Worm (Caenorhabditis elegans) whole organism, L3 larva: ENCODE measurements around the gene F13A7.7.

Experiments used
- R02D3.7 ChIP-seq: fragments of 150-350 bp; optimal IDR thresholded peaks from 2 replicates; lab custom pipeline; 2014; ENCODE audit warnings: missing biosample characterization, missing genetic modification characterization
- ZK546.5 ChIP-seq: sonication (generic microtip); optimal IDR thresholded peaks from 2 replicates; lab custom pipeline; 2017; ENCODE audit warnings: missing biosample characterization, missing genetic modification characterization
- aly-2 ChIP-seq: fragments of 150-350 bp; optimal IDR thresholded peaks from 2 replicates; lab custom pipeline; 2014; ENCODE audit warnings: missing biosample characterization, missing genetic modification characterization
- ama-1 ChIP-seq: fragments of 150-350 bp; optimal IDR thresholded peaks from 2 replicates; lab custom pipeline; 2018
- ceh-16 ChIP-seq: sonication (generic microtip); optimal IDR thresholded peaks from 2 replicates; lab custom pipeline; 2017; ENCODE audit warnings: missing biosample characterization, missing genetic modification characterization
- ceh-28 ChIP-seq: fragments of 150-350 bp; optimal IDR thresholded peaks from 2 replicates; lab custom pipeline; 2014; ENCODE audit warnings: missing biosample characterization, missing genetic modification reagents, missing genetic modification characterization
- ceh-82 ChIP-seq: fragments of 150-350 bp; optimal IDR thresholded peaks from 2 replicates; lab custom pipeline; 2014; ENCODE audit warnings: missing biosample characterization, missing genetic modification characterization
- ceh-9 ChIP-seq: sonication (generic microtip); optimal IDR thresholded peaks from 2 replicates; lab custom pipeline; 2018; ENCODE audit warnings: missing biosample characterization, missing genetic modification characterization
- daf-12 ChIP-seq: fragments of 150-350 bp; optimal IDR thresholded peaks from 2 replicates; lab custom pipeline; 2014; ENCODE audit warnings: missing biosample characterization, missing genetic modification reagents, missing genetic modification characterization
- egl-27 ChIP-seq: sonication (generic microtip); optimal IDR thresholded peaks from 4 replicates; lab custom pipeline; 2017; ENCODE audit warnings: missing biosample characterization, missing genetic modification reagents, missing genetic modification characterization
- egl-5 ChIP-seq: fragments of 150-350 bp; optimal IDR thresholded peaks from 2 replicates; lab custom pipeline; 2017; ENCODE audit warnings: missing biosample characterization, missing genetic modification reagents, missing genetic modification characterization, inconsistent platforms
- elt-1 ChIP-seq: fragments of 150-350 bp; optimal IDR thresholded peaks from 2 replicates; lab custom pipeline; 2014; ENCODE audit warnings: missing biosample characterization, missing genetic modification characterization
- elt-2 ChIP-seq: sonication (generic microtip); optimal IDR thresholded peaks from 2 replicates; lab custom pipeline; 2016; ENCODE audit warnings: missing genetic modification reagents, mild to moderate bottlenecking, missing genetic modification characterization, missing compliant biosample characterization
- elt-3 ChIP-seq, 3 experiments: fragments of 150-350 bp in 1 of 3; sonication (generic microtip) in 2 of 3; optimal IDR thresholded peaks; 2 replicates in 2 of 3; 4 replicates in 1 of 3; lab custom pipeline; 2014 to 2017; ENCODE audit warnings: missing biosample characterization in 3 of 3, missing genetic modification characterization in 3 of 3
- eor-1 ChIP-seq, 2 experiments: fragments of 150-350 bp; optimal IDR thresholded peaks; 2 replicates each; lab custom pipeline; 2014 to 2018; ENCODE audit warnings: missing biosample characterization in 2 of 2, missing genetic modification characterization in 2 of 2
- fkh-10 ChIP-seq: sonication (generic microtip); optimal IDR thresholded peaks from 2 replicates; lab custom pipeline; 2017; ENCODE audit warnings: missing biosample characterization, missing genetic modification reagents, missing genetic modification characterization
- fkh-2 ChIP-seq: fragments of 150-350 bp; optimal IDR thresholded peaks from 2 replicates; lab custom pipeline; 2014; ENCODE audit warnings: missing biosample characterization, missing genetic modification reagents, missing genetic modification characterization
- fos-1 ChIP-seq: fragments of 150-350 bp; optimal IDR thresholded peaks from 2 replicates; lab custom pipeline; 2014; ENCODE audit warnings: missing biosample characterization, missing genetic modification characterization
- hmg-11 ChIP-seq: sonication (generic microtip); optimal IDR thresholded peaks from 2 replicates; lab custom pipeline; 2016; ENCODE audit warnings: missing genetic modification characterization, missing compliant biosample characterization
- jun-1 ChIP-seq: fragments of 150-350 bp; optimal IDR thresholded peaks from 2 replicates; lab custom pipeline; 2014; ENCODE audit warnings: missing biosample characterization, missing genetic modification reagents, missing genetic modification characterization
- lin-15B ChIP-seq: fragments of 150-350 bp; optimal IDR thresholded peaks from 2 replicates; lab custom pipeline; 2014; ENCODE audit warnings: missing biosample characterization, missing genetic modification characterization
- lin-39 ChIP-seq: fragments of 150-350 bp; optimal IDR thresholded peaks from 2 replicates; lab custom pipeline; 2018; ENCODE audit warnings: missing biosample characterization, missing genetic modification reagents, missing genetic modification characterization
- lsy-12 ChIP-seq: sonication (generic microtip); optimal IDR thresholded peaks from 2 replicates; lab custom pipeline; 2016; ENCODE audit warnings: mild to moderate bottlenecking, missing genetic modification characterization, missing compliant biosample characterization
- mdl-1 ChIP-seq: fragments of 150-350 bp; optimal IDR thresholded peaks from 2 replicates; lab custom pipeline; 2014; ENCODE audit warnings: missing biosample characterization, missing genetic modification characterization
- mml-1 ChIP-seq: fragments of 150-350 bp; sonication (generic microtip); optimal IDR thresholded peaks from 3 replicates; lab custom pipeline; 2014; ENCODE audit warnings: missing biosample characterization, missing genetic modification characterization
- nfya-1 ChIP-seq: sonication (generic microtip); optimal IDR thresholded peaks from 2 replicates; lab custom pipeline; 2017; ENCODE audit warnings: missing genetic modification characterization, mild to moderate bottlenecking, missing compliant biosample characterization, antibody characterized with exemption, moderate library complexity; ENCODE audit not compliant: insufficient read depth
- nhr-11 ChIP-seq: fragments of 150-350 bp; optimal IDR thresholded peaks from 2 replicates; lab custom pipeline; 2014; ENCODE audit warnings: missing biosample characterization, missing genetic modification characterization
- nhr-12 ChIP-seq: fragments of 150-350 bp; optimal IDR thresholded peaks from 2 replicates; lab custom pipeline; 2014; ENCODE audit warnings: missing biosample characterization, missing genetic modification characterization
- nhr-23 ChIP-seq: fragments of 150-350 bp; optimal IDR thresholded peaks from 2 replicates; lab custom pipeline; 2014; ENCODE audit warnings: missing biosample characterization, missing genetic modification reagents, missing genetic modification characterization
- nhr-237 ChIP-seq: fragments of 150-350 bp; optimal IDR thresholded peaks from 2 replicates; lab custom pipeline; 2014; ENCODE audit warnings: missing biosample characterization, missing genetic modification characterization
- nhr-25 ChIP-seq: sonication (generic microtip); optimal IDR thresholded peaks from 2 replicates; lab custom pipeline; 2017; ENCODE audit warnings: missing biosample characterization, missing genetic modification characterization
- nhr-28 ChIP-seq: fragments of 150-350 bp; optimal IDR thresholded peaks from 2 replicates; lab custom pipeline; 2014; ENCODE audit warnings: missing biosample characterization, missing genetic modification characterization
- nhr-43 ChIP-seq: sonication (generic microtip); optimal IDR thresholded peaks from 2 replicates; lab custom pipeline; 2016; ENCODE audit warnings: mild to moderate bottlenecking, missing genetic modification characterization, missing compliant biosample characterization; ENCODE audit not compliant: poor library complexity, severe bottlenecking
- nhr-67 ChIP-seq: fragments of 150-350 bp; optimal IDR thresholded peaks from 2 replicates; lab custom pipeline; 2014; ENCODE audit warnings: missing biosample characterization, missing genetic modification characterization
- nhr-76 ChIP-seq: fragments of 150-350 bp; sonication (generic microtip); optimal IDR thresholded peaks from 5 replicates; lab custom pipeline; 2014; ENCODE audit warnings: missing biosample characterization, missing genetic modification characterization
- nhr-77 ChIP-seq: fragments of 150-350 bp; optimal IDR thresholded peaks from 2 replicates; lab custom pipeline; 2014; ENCODE audit warnings: missing biosample characterization, missing genetic modification characterization
- pha-4 ChIP-seq: fragments of 150-350 bp; optimal IDR thresholded peaks from 2 replicates; lab custom pipeline; 2014; ENCODE audit warnings: missing biosample characterization, missing genetic modification reagents, missing genetic modification characterization
- pqm-1 ChIP-seq: fragments of 150-350 bp; optimal IDR thresholded peaks from 2 replicates; lab custom pipeline; 2017; ENCODE audit warnings: missing biosample characterization, missing genetic modification characterization, inconsistent platforms
- sea-2 ChIP-seq: fragments of 150-350 bp; sonication (generic microtip); optimal IDR thresholded peaks from 4 replicates; lab custom pipeline; 2014; ENCODE audit warnings: missing biosample characterization, missing genetic modification reagents, missing genetic modification characterization
- skn-1 ChIP-seq: fragments of 150-350 bp; optimal IDR thresholded peaks from 2 replicates; lab custom pipeline; 2014; ENCODE audit warnings: missing biosample characterization, missing genetic modification characterization
- snpc-4 ChIP-seq: fragments of 150-350 bp; optimal IDR thresholded peaks from 2 replicates; lab custom pipeline; 2014; ENCODE audit warnings: missing biosample characterization, missing genetic modification characterization
- tbx-2 ChIP-seq: sonication (generic microtip); optimal IDR thresholded peaks from 2 replicates; lab custom pipeline; 2016; ENCODE audit warnings: mild to moderate bottlenecking, missing genetic modification characterization, missing compliant biosample characterization
- unc-39 ChIP-seq: sonication (generic microtip); optimal IDR thresholded peaks from 4 replicates; lab custom pipeline; 2017; ENCODE audit warnings: missing biosample characterization, missing genetic modification characterization
- unc-62 ChIP-seq: fragments of 150-350 bp; sonication (generic microtip); optimal IDR thresholded peaks from 4 replicates; lab custom pipeline; 2014; ENCODE audit warnings: missing biosample characterization, missing genetic modification reagents, missing genetic modification characterization
- zag-1 ChIP-seq: fragments of 150-350 bp; optimal IDR thresholded peaks from 2 replicates; lab custom pipeline; 2014; ENCODE audit warnings: missing biosample characterization, missing genetic modification characterization
- ztf-11 ChIP-seq: fragments of 150-350 bp; optimal IDR thresholded peaks from 2 replicates; lab custom pipeline; 2014; ENCODE audit warnings: missing biosample characterization, missing genetic modification characterization
- ztf-4 ChIP-seq: fragments of 150-350 bp; optimal IDR thresholded peaks from 2 replicates; lab custom pipeline; 2014; ENCODE audit warnings: missing biosample characterization, missing genetic modification characterization

The F13A7.7 gene

ce11 chrV:16355941-16356340 lies 27.7 kb downstream of the F13A7.7 start (continued):
- peak; percentile 99 for TF ChIP-seq hmg-11 (tag; lab: Kevin White, UChicago)
- no peak for TF ChIP-seq elt-3 (tag; optimal IDR thresholded peaks at IDR 0.05; lab: Kevin White, UChicago)
- peak; percentile 34 for TF ChIP-seq ama-1 (lab: Kevin White, UChicago)
- TF ChIP-seq lsy-12 (tag; lab: Kevin White, UChicago), result peak; percentile 84
- peak; percentile 81 for TF ChIP-seq pha-4 (tag; lab: Kevin White, UChicago)
- no peak for TF ChIP-seq nhr-67
- TF ChIP-seq unc-39 (tag; lab: Kevin White, UChicago), result no peak
- peak; percentile 85 for TF ChIP-seq skn-1 (tag; lab: Kevin White, UChicago)
- peak; percentile 83 for TF ChIP-seq nhr-23 (tag; lab: Kevin White, UChicago)
- TF ChIP-seq elt-2 (tag; lab: Kevin White, UChicago), result peak; percentile 86
- TF ChIP-seq jun-1 (tag; lab: Kevin White, UChicago), result peak; percentile 96
- peak; percentile 52 for TF ChIP-seq snpc-4 (tag; lab: Kevin White, UChicago)
- TF ChIP-seq nhr-237, result no peak
- TF ChIP-seq R02D3.7, result peak; percentile 72
- TF ChIP-seq sea-2 (GFP tag; lab: Kevin White, UChicago), result no peak
- TF ChIP-seq nhr-77 (tag; lab: Kevin White, UChicago), result no peak
- TF ChIP-seq ceh-9 (tag; lab: Kevin White, UChicago), result no peak

ce11 chrV:16354675-16355074 lies 29.0 kb downstream of the F13A7.7 start:
- TF ChIP-seq mdl-1 (tag; lab: Kevin White, UChicago) (no peak), ZK546.5 (tag; lab: Kevin White, UChicago) (no peak), pha-4 (tag; lab: Kevin White, UChicago) (peak; percentile 6)

ce11 chrV:16352282-16352681 lies 31.3 kb downstream of the F13A7.7 start:
- TF ChIP-seq R02D3.7 (no peak), nhr-28 (no peak), nhr-23 (tag; lab: Kevin White, UChicago) (no peak), ama-1 (lab: Kevin White, UChicago) (no peak), elt-3 (tag; optimal IDR thresholded peaks at IDR 0.05; lab: Kevin White, UChicago) (no peak), egl-27 (tag; lab: Kevin White, UChicago) (no peak), nhr-25 (tag; lab: Kevin White, UChicago) (no peak), nhr-77 (tag; lab: Kevin White, UChicago) (no peak), ceh-82 (tag; lab: Kevin White, UChicago) (no peak), elt-1 (tag; lab: Kevin White, UChicago) (no peak), unc-39 (tag; lab: Kevin White, UChicago) (no peak), sea-2 (GFP tag; lab: Kevin White, UChicago) (no peak), ceh-28 (tag; lab: Kevin White, UChicago) (no peak), nhr-43 (tag; lab: Kevin White, UChicago) (no peak), ceh-16 (no peak), ZK546.5 (tag; lab: Kevin White, UChicago) (no peak), skn-1 (tag; lab: Kevin White, UChicago) (peak; percentile 56), eor-1 (tag; optimal IDR thresholded peaks at IDR 0.05; lab: Kevin White, UChicago) (no peak), unc-62 (GFP tag; lab: Kevin White, UChicago) (no peak), fkh-2 (tag; lab: Kevin White, UChicago) (no peak), hmg-11 (tag; lab: Kevin White, UChicago) (peak; percentile 13), nfya-1 (tag; lab: Kevin White, UChicago) (peak; percentile 54), nhr-12 (no peak), elt-2 (tag; lab: Kevin White, UChicago) (peak; percentile 60), mml-1 (tag; lab: Kevin White, UChicago) (no peak), jun-1 (tag; lab: Kevin White, UChicago) (no peak), nhr-237 (no peak), ztf-11 (no peak), daf-12 (tag; lab: Kevin White, UChicago) (no peak), lsy-12 (tag; lab: Kevin White, UChicago) (no peak), egl-5 (tag; lab: Kevin White, UChicago) (peak; percentile 3), tbx-2 (no peak), fkh-10 (GFP tag; lab: Kevin White, UChicago) (no peak), pqm-1 (tag; lab: Kevin White, UChicago) (peak; percentile 58), ceh-9 (tag; lab: Kevin White, UChicago) (no peak), lin-39 (tag; lab: Kevin White, UChicago) (peak; percentile 54), aly-2 (no peak), lin-15B (peak; percentile 22), snpc-4 (tag; lab: Kevin White, UChicago) (no peak), fos-1 (tag; lab: Kevin White, UChicago) (no peak), nhr-76 (tag; lab: Kevin White, UChicago) (no peak), nhr-11 (no peak), nhr-67 (no peak), zag-1 (tag; lab: Kevin White, UChicago) (no peak), mdl-1 (tag; lab: Kevin White, UChicago) (no peak), pha-4 (tag; lab: Kevin White, UChicago) (peak; percentile 69), ztf-4 (tag; lab: Kevin White, UChicago) (no peak)
- TF ChIP-seq, all 47 proteins: peak for 9
